Worm (Caenorhabditis elegans): ENCODE data around the gene srsx-16.

srsx-16 gene

ce11 chrIV:5650761-5651332 is 31.3 kb upstream of the srsx-16 start (continued):
- TF ChIP-seq nhr-6 (tag; optimal IDR thresholded peaks at IDR 0.05) (no peak), ztf-11 (tag; optimal IDR thresholded peaks at IDR 0.05) (no peak), egl-43 (GFP tag; IDR thresholded peaks at IDR 0.05) (no peak), F10B5.3 (tag; optimal IDR thresholded peaks at IDR 0.05) (no peak), pha-4 (GFP tag; IDR thresholded peaks at IDR 0.05) (peak; percentile 22), pha-4 (tag; optimal IDR thresholded peaks at IDR 0.05) (no peak), nhr-25 (tag; optimal IDR thresholded peaks at IDR 0.05; ENCODE audit: borderline replicate concordance, insufficient read depth) (no peak), zip-11 (GFP tag; IDR thresholded peaks at IDR 0.05) (no peak), daf-12 (tag; optimal IDR thresholded peaks at IDR 0.05) (no peak), spr-1 (tag; optimal IDR thresholded peaks at IDR 0.05) (no peak), ceh-20 (GFP tag; IDR thresholded peaks at IDR 0.05) (peak; percentile 55), hlh-11 (tag; optimal IDR thresholded peaks at IDR 0.05) (no peak), zip-2 (tag; optimal IDR thresholded peaks at IDR 0.05) (no peak), zag-1 (tag; optimal IDR thresholded peaks at IDR 0.05) (no peak), nhr-11 (tag; optimal IDR thresholded peaks at IDR 0.05) (no peak), R02D3.7 (tag; optimal IDR thresholded peaks at IDR 0.05) (no peak), nhr-77 (tag; optimal IDR thresholded peaks at IDR 0.05) (no peak), nhr-41 (GFP tag; IDR thresholded peaks at IDR 0.05) (no peak), zfp-3 (GFP tag; conservative IDR thresholded peaks at IDR 0.05) (no peak), ceh-62 (tag; optimal IDR thresholded peaks at IDR 0.05) (no peak), F37D6.2 (tag; optimal IDR thresholded peaks at IDR 0.05) (no peak), dve-1 (tag; optimal IDR thresholded peaks at IDR 0.05; ENCODE audit: insufficient read depth) (peak; percentile 29), mdt-29 (GFP tag; IDR thresholded peaks at IDR 0.05) (no peak), D1046.2 (GFP tag; IDR thresholded peaks at IDR 0.05) (no peak), ces-1 (GFP tag; optimal IDR thresholded peaks at IDR 0.05) (no peak), daf-16 (GFP tag; optimal IDR thresholded peaks at IDR 0.05) (no peak), daf-16 (tag; optimal IDR thresholded peaks at IDR 0.05) (peak; percentile 16), T26A8.4 (GFP tag; IDR thresholded peaks at IDR 0.05) (peak; percentile 39; the same call in 1 of the 2 replicates), T20F7.1 (GFP tag; optimal IDR thresholded peaks at IDR 0.05) (peak; percentile 60), vab-7 (GFP tag; IDR thresholded peaks at IDR 0.05) (no peak), fkh-10 (GFP tag; optimal IDR thresholded peaks at IDR 0.05) (no peak), ceh-44 (GFP tag; IDR thresholded peaks at IDR 0.05) (no peak), mes-2 (tag; optimal IDR thresholded peaks at IDR 0.05; ENCODE audit: poor library complexity, severe bottlenecking) (no peak), ceh-82 (tag; optimal IDR thresholded peaks at IDR 0.05) (no peak), pqm-1 (tag; optimal IDR thresholded peaks at IDR 0.05) (no peak), snpc-4 (tag; optimal IDR thresholded peaks at IDR 0.05) (no peak), arid-1 (GFP tag; conservative IDR thresholded peaks at IDR 0.05) (no peak), jun-1 (tag; optimal IDR thresholded peaks at IDR 0.05) (no peak), F44E2.7 (GFP tag; IDR thresholded peaks at IDR 0.05) (no peak), duxl-1 (tag; optimal IDR thresholded peaks at IDR 0.05; ENCODE audit: poor library complexity) (no peak), mdl-1 (tag; optimal IDR thresholded peaks at IDR 0.05) (no peak), tag-97 (GFP tag; IDR thresholded peaks at IDR 0.05) (no peak), unc-62 (GFP tag; optimal IDR thresholded peaks at IDR 0.05 in 1 of 2) (no peak), unc-62 (tag; optimal IDR thresholded peaks at IDR 0.05) (no peak), Y5F2A.4 (GFP tag; optimal IDR thresholded peaks at IDR 0.05) (no peak), unc-39 (tag; optimal IDR thresholded peaks at IDR 0.05) (no peak), lin-38 (GFP tag; IDR thresholded peaks at IDR 0.05) (peak; percentile 45), Y105C5A.15 (GFP tag; IDR thresholded peaks at IDR 0.05) (peak; percentile 62; the same call in 1 of the 2 replicates), egl-27 (tag; optimal IDR thresholded peaks at IDR 0.05) (no peak), nhr-42 (GFP tag; IDR thresholded peaks at IDR 0.05) (no peak), lin-15B (tag; optimal IDR thresholded peaks at IDR 0.05) (no peak)

All from whole organism, L4 larva.